Worm (Caenorhabditis elegans): ENCODE results near the gene ubq-1.
A peak's percentile ranks its signal among the peaks of the same experiment; 100 is the strongest.

Gene ubq-1

ce11 chrIII:5919799-5920387 lies 20.2 kb upstream of the ubq-1 start, which contains the start of the genes tdo-2 and C28H8.2 (continued):
- TF ChIP-seq mxl-3 (GFP tag; optimal IDR thresholded peaks at IDR 0.05) (peak; percentile 86), dmd-9 (GFP tag; IDR thresholded peaks at IDR 0.05) (no peak), lsy-2 (tag; optimal IDR thresholded peaks at IDR 0.05) (peak in 1 of 2 experiments; percentile 67), ama-1 (optimal IDR thresholded peaks at IDR 0.05) (peak; percentile 56), mep-1 (tag; optimal IDR thresholded peaks at IDR 0.05) (peak; percentile 29), dve-1 (tag; optimal IDR thresholded peaks at IDR 0.05; ENCODE audit: insufficient read depth) (peak; percentile 60)

- TF ChIP-seq madf-5 (GFP tag; IDR thresholded peaks at IDR 0.05) (no peak), nhr-10 (tag; optimal IDR thresholded peaks at IDR 0.05) (no peak), F37D6.2 (tag; optimal IDR thresholded peaks at IDR 0.05) (no peak), R02D3.7 (tag; optimal IDR thresholded peaks at IDR 0.05) (no peak), lin-13 (GFP tag; optimal IDR thresholded peaks at IDR 0.05) (no peak), dmd-6 (GFP tag; IDR thresholded peaks at IDR 0.05) (peak; percentile 50), attf-4 (tag; optimal IDR thresholded peaks at IDR 0.05) (no peak), dmd-8 (GFP tag; IDR thresholded peaks at IDR 0.05) (no peak), gei-8 (GFP tag; optimal IDR thresholded peaks at IDR 0.05) (no peak), T26A8.4 (GFP tag; IDR thresholded peaks at IDR 0.05) (no peak), ceh-28 (tag; optimal IDR thresholded peaks at IDR 0.05) (peak; percentile 15), Y48G9A.11 (GFP tag; IDR thresholded peaks at IDR 0.05) (no peak), rbr-2 (tag; optimal IDR thresholded peaks at IDR 0.05) (no peak), nhr-6 (tag; optimal IDR thresholded peaks at IDR 0.05) (no peak), nhr-28 (tag; optimal IDR thresholded peaks at IDR 0.05) (peak; percentile 52), dmd-9 (GFP tag; IDR thresholded peaks at IDR 0.05) (no peak), jun-1 (tag; optimal IDR thresholded peaks at IDR 0.05) (no peak), ceh-20 (GFP tag; IDR thresholded peaks at IDR 0.05) (no peak), saeg-2 (GFP tag; IDR thresholded peaks at IDR 0.05) (no peak), aly-2 (tag; optimal IDR thresholded peaks at IDR 0.05) (no peak), vab-7 (GFP tag; IDR thresholded peaks at IDR 0.05) (no peak), arid-1 (GFP tag; conservative IDR thresholded peaks at IDR 0.05) (no peak), snpc-4 (tag; optimal IDR thresholded peaks at IDR 0.05) (no peak), aha-1 (tag) (peak; percentile 88), mxl-3 (GFP tag; optimal IDR thresholded peaks at IDR 0.05) (peak; percentile 70), nhr-111 (GFP tag; optimal IDR thresholded peaks at IDR 0.05) (no peak), nhr-48 (tag; optimal IDR thresholded peaks at IDR 0.05) (peak; percentile 90), cey-2 (tag; optimal IDR thresholded peaks at IDR 0.05; ENCODE audit: borderline replicate concordance, insufficient read depth) (peak; percentile 41), daf-8 (GFP tag; IDR thresholded peaks at IDR 0.05) (no peak), hlh-30 (tag; optimal IDR thresholded peaks at IDR 0.05; ENCODE audit: insufficient read depth) (peak; percentile 62), pha-4 (GFP tag; IDR thresholded peaks at IDR 0.05) (no peak), pha-4 (tag; optimal IDR thresholded peaks at IDR 0.05) (no peak), Y75B8A.6 (GFP tag; IDR thresholded peaks at IDR 0.05) (no peak), nhr-25 (tag; optimal IDR thresholded peaks at IDR 0.05; ENCODE audit: borderline replicate concordance, insufficient read depth) (peak; percentile 3), unc-130 (GFP tag; optimal IDR thresholded peaks at IDR 0.05) (no peak), lin-15B (tag; optimal IDR thresholded peaks at IDR 0.05) (no peak), spr-1 (tag; optimal IDR thresholded peaks at IDR 0.05) (no peak), unc-62 (GFP tag; optimal IDR thresholded peaks at IDR 0.05 in 1 of 2) (peak in 1 of 2 experiments; percentile 88), unc-62 (tag; optimal IDR thresholded peaks at IDR 0.05) (no peak), daf-19 (GFP tag; conservative IDR thresholded peaks at IDR 0.05) (no peak), lin-1 (GFP tag; IDR thresholded peaks at IDR 0.05) (no peak), nhr-41 (GFP tag; IDR thresholded peaks at IDR 0.05) (no peak), egl-43 (GFP tag; IDR thresholded peaks at IDR 0.05) (no peak), D1046.2 (GFP tag; IDR thresholded peaks at IDR 0.05) (no peak), nhr-42 (GFP tag; IDR thresholded peaks at IDR 0.05) (no peak)
Observed at ce11 chrIII:5921067-5921678, 18.9 kb upstream of the ubq-1 start.
